Fruit fly (Drosophila melanogaster) whole organism, embryonic: ENCODE results near the gene PH4alphaNE2.

Experiments
- Atf6 ChIP-seq: fragments of 200-800 bp; sonication (Bioruptor generic); IDR thresholded peaks from 2 replicates; pipeline ENCODE4 v1.3.6; 2022; ENCODE audit warnings: missing biosample characterization, missing genetic modification characterization
- CG1024 ChIP-seq: fragments of 200-800 bp; sonication (Bioruptor generic); IDR thresholded peaks from 2 replicates; pipeline ENCODE4 v1.3.6; 2022; ENCODE audit warnings: missing biosample characterization, missing genetic modification characterization
- CG10654 ChIP-seq: fragments of 200-800 bp; sonication (Bioruptor generic); optimal IDR thresholded peaks from 2 replicates; lab custom pipeline; 2016; ENCODE audit warnings: missing biosample characterization, missing genetic modification characterization
- CG12391 ChIP-seq: fragments of 200-800 bp; sonication (Bioruptor generic); optimal IDR thresholded peaks from 3 replicates; lab custom pipeline; 2018; ENCODE audit warnings: missing biosample characterization, mild to moderate bottlenecking, missing genetic modification characterization, moderate library complexity
- CG13424 ChIP-seq: fragments of 200-800 bp; sonication (Bioruptor generic); optimal IDR thresholded peaks from 2 replicates; lab custom pipeline; 2019; ENCODE audit warnings: missing biosample characterization, mild to moderate bottlenecking, missing genetic modification characterization, moderate library complexity
- CG1603 ChIP-seq: fragments of 200-800 bp; sonication (Bioruptor generic); optimal IDR thresholded peaks from 2 replicates; lab custom pipeline; 2019; ENCODE audit warnings: missing biosample characterization, mild to moderate bottlenecking, missing genetic modification characterization, moderate library complexity
- CG18011 ChIP-seq: fragments of 200-800 bp; sonication (Bioruptor generic); optimal IDR thresholded peaks from 2 replicates; lab custom pipeline; 2017; ENCODE audit warnings: missing biosample characterization, missing genetic modification characterization, mild to moderate bottlenecking, moderate library complexity, missing genotype
- CG18262 ChIP-seq: fragments of 200-800 bp; optimal IDR thresholded peaks from 3 replicates; lab custom pipeline; 2019; ENCODE audit warnings: missing biosample characterization, mild to moderate bottlenecking, missing genetic modification characterization, moderate library complexity
- CG2875 ChIP-seq: fragments of 200-800 bp; sonication (Bioruptor generic); optimal IDR thresholded peaks from 2 replicates; lab custom pipeline; 2017; ENCODE audit warnings: missing biosample characterization, mild to moderate bottlenecking, missing genetic modification characterization, missing genetic modification reagents
- CG2889 ChIP-seq: fragments of 200-800 bp; sonication (Bioruptor generic); IDR thresholded peaks from 3 replicates; pipeline ENCODE4 v1.3.6; 2022; ENCODE audit warnings: missing biosample characterization, missing genetic modification characterization
- CG3065 ChIP-seq: fragments of 200-800 bp; sonication (Bioruptor generic); optimal IDR thresholded peaks from 2 replicates; lab custom pipeline; 2016; ENCODE audit warnings: missing biosample characterization, missing genetic modification characterization
- CG6175 ChIP-seq: fragments of 200-800 bp; sonication (Bioruptor generic); IDR thresholded peaks from 3 replicates; pipeline ENCODE4 v1.3.6; 2022; ENCODE audit warnings: missing biosample characterization, missing genetic modification characterization
- CG7271 ChIP-seq: fragments of 200-800 bp; sonication (Bioruptor generic); optimal IDR thresholded peaks from 2 replicates; lab custom pipeline; 2018; ENCODE audit warnings: missing biosample characterization, mild to moderate bottlenecking, missing genetic modification characterization, moderate library complexity
- CG7357 ChIP-seq: fragments of 200-800 bp; sonication (Bioruptor generic); IDR thresholded peaks from 3 replicates; pipeline ENCODE4 v1.3.6; 2022; ENCODE audit warnings: missing biosample characterization, missing genetic modification characterization
- CG7839 ChIP-seq: fragments of 200-800 bp; sonication (Bioruptor generic); optimal IDR thresholded peaks from 3 replicates; lab custom pipeline; 2018; ENCODE audit warnings: missing biosample characterization, mild to moderate bottlenecking, missing genetic modification characterization, moderate library complexity
- D19A ChIP-seq: fragments of 200-800 bp; optimal IDR thresholded peaks from 3 replicates; lab custom pipeline; 2019; ENCODE audit warnings: missing biosample characterization, mild to moderate bottlenecking, missing genetic modification characterization, moderate library complexity
- D19B ChIP-seq: fragments of 200-800 bp; sonication (Bioruptor generic); optimal IDR thresholded peaks from 2 replicates; lab custom pipeline; 2017; ENCODE audit warnings: missing biosample characterization, mild to moderate bottlenecking, missing genetic modification characterization
- Deaf1 ChIP-seq: fragments of 200-800 bp; optimal IDR thresholded peaks from 3 replicates; lab custom pipeline; 2019; ENCODE audit warnings: missing biosample characterization, mild to moderate bottlenecking, missing genetic modification characterization, moderate library complexity
- E2f1 ChIP-seq: fragments of 200-800 bp; sonication (Bioruptor generic); IDR thresholded peaks from 2 replicates; pipeline ENCODE4 v1.3.6; 2022; ENCODE audit warnings: missing biosample characterization, missing genetic modification characterization
- Ets65A ChIP-seq: fragments of 200-800 bp; sonication (Bioruptor generic); peaks from one replicate; lab custom pipeline; 2016; ENCODE audit warnings: missing biosample characterization, missing genetic modification characterization
- GATAe ChIP-seq: fragments of 200-800 bp; sonication (Bioruptor generic); conservative IDR thresholded peaks from 2 replicates; pipeline ENCODE4 v1.3.6; 2022; ENCODE audit warnings: missing biosample characterization, missing genetic modification characterization
- HLH4C ChIP-seq: fragments of 200-800 bp; sonication (Bioruptor generic); IDR thresholded peaks from 3 replicates; pipeline ENCODE4 v1.3.6; 2022; ENCODE audit warnings: missing biosample characterization, missing genetic modification characterization; ENCODE audit not compliant: partially characterized antibody
- HLHmδ ChIP-seq: fragments of 200-800 bp; sonication (Bioruptor generic); optimal IDR thresholded peaks from 2 replicates; lab custom pipeline; 2018; ENCODE audit warnings: missing biosample characterization, mild to moderate bottlenecking, missing genetic modification characterization, moderate library complexity
- Hr51 ChIP-seq, 2 experiments: fragments of 200-800 bp; sonication (Bioruptor generic); optimal IDR thresholded peaks; 2 replicates in 1 of 2; 3 replicates in 1 of 2; lab custom pipeline; 2016 to 2018; ENCODE audit warnings: missing biosample characterization in 2 of 2, missing genetic modification characterization in 2 of 2, mild to moderate bottlenecking in 1 of 2, moderate library complexity in 1 of 2
- Lim3 ChIP-seq: fragments of 200-800 bp; sonication (Bioruptor generic); IDR thresholded peaks from 2 replicates; pipeline ENCODE4 v1.3.6; 2022; ENCODE audit warnings: missing biosample characterization, missing genetic modification characterization
- MTF-1 ChIP-seq: fragments of 200-800 bp; sonication (Bioruptor generic); optimal IDR thresholded peaks from 2 replicates; lab custom pipeline; 2018; ENCODE audit warnings: missing biosample characterization, mild to moderate bottlenecking, missing genetic modification characterization, borderline replicate concordance
- Meics ChIP-seq: fragments of 200-800 bp; sonication (Bioruptor generic); optimal IDR thresholded peaks from 2 replicates; lab custom pipeline; 2017; ENCODE audit warnings: missing biosample characterization, mild to moderate bottlenecking, missing genetic modification characterization
- Myb ChIP-seq: fragments of 200-800 bp; sonication (Bioruptor generic); optimal IDR thresholded peaks from 2 replicates; lab custom pipeline; 2016; ENCODE audit warnings: missing biosample characterization, missing genetic modification characterization
- NFAT ChIP-seq: fragments of 200-800 bp; sonication (Bioruptor generic); IDR thresholded peaks from 2 replicates; pipeline ENCODE4 v1.3.6; 2022; ENCODE audit warnings: missing biosample characterization, missing genetic modification characterization
- NK7.1 ChIP-seq: fragments of 200-800 bp; sonication (Bioruptor generic); optimal IDR thresholded peaks from 3 replicates; lab custom pipeline; 2016; ENCODE audit warnings: missing biosample characterization, missing genetic modification characterization
- NfI ChIP-seq: fragments of 200-800 bp; sonication (Bioruptor generic); optimal IDR thresholded peaks from 3 replicates; lab custom pipeline; 2018; ENCODE audit warnings: missing biosample characterization, mild to moderate bottlenecking, missing genetic modification characterization, moderate library complexity
- PHDP ChIP-seq: fragments of 200-800 bp; sonication (Bioruptor generic); optimal IDR thresholded peaks from 3 replicates; lab custom pipeline; 2018; ENCODE audit warnings: missing biosample characterization, mild to moderate bottlenecking, missing genetic modification characterization, moderate library complexity
- Ptx1 ChIP-seq: fragments of 200-800 bp; sonication (Bioruptor generic); IDR thresholded peaks from 2 replicates; pipeline ENCODE4 v1.3.6; 2022; ENCODE audit warnings: missing biosample characterization, missing genetic modification characterization
- Side ChIP-seq: fragments of 200-800 bp; sonication (Bioruptor generic); optimal IDR thresholded peaks from 2 replicates; lab custom pipeline; 2016; ENCODE audit warnings: missing biosample characterization, missing genetic modification characterization
- Sox102F ChIP-seq: fragments of 200-800 bp; sonication (Bioruptor generic); optimal IDR thresholded peaks from 2 replicates; lab custom pipeline; 2018; ENCODE audit warnings: missing biosample characterization, mild to moderate bottlenecking, missing genetic modification characterization, moderate library complexity
- Ssrp ChIP-seq: fragments of 200-800 bp; sonication (Bioruptor generic); optimal IDR thresholded peaks from 2 replicates; lab custom pipeline; 2018; ENCODE audit warnings: missing biosample characterization, mild to moderate bottlenecking, missing genetic modification characterization, moderate library complexity
- ac ChIP-seq: fragments of 200-800 bp; sonication (Bioruptor generic); optimal IDR thresholded peaks from 3 replicates; lab custom pipeline; 2017; ENCODE audit warnings: missing biosample characterization, mild to moderate bottlenecking, missing genetic modification characterization
- bcd ChIP-seq: fragments of 200-800 bp; sonication (Bioruptor generic); optimal IDR thresholded peaks from 2 replicates; lab custom pipeline; 2017; ENCODE audit warnings: missing biosample characterization, mild to moderate bottlenecking, missing genetic modification characterization
- croc ChIP-seq: fragments of 200-800 bp; sonication (Bioruptor generic); conservative IDR thresholded peaks from 3 replicates; pipeline ENCODE4 v1.3.6; 2022; ENCODE audit warnings: missing biosample characterization, missing genetic modification characterization
- dmrt11E ChIP-seq: fragments of 200-800 bp; sonication (Bioruptor generic); optimal IDR thresholded peaks from 3 replicates; lab custom pipeline; 2018; ENCODE audit warnings: missing biosample characterization, mild to moderate bottlenecking, missing genetic modification characterization, moderate library complexity
- fd64A ChIP-seq: fragments of 200-800 bp; sonication (Bioruptor generic); optimal IDR thresholded peaks from 3 replicates; lab custom pipeline; 2018; ENCODE audit warnings: missing biosample characterization, mild to moderate bottlenecking, missing genetic modification characterization
- fd96Cb ChIP-seq: fragments of 200-800 bp; sonication (Bioruptor generic); optimal IDR thresholded peaks from 2 replicates; lab custom pipeline; 2018; ENCODE audit warnings: missing biosample characterization, mild to moderate bottlenecking, missing genetic modification characterization, moderate library complexity
- gro ChIP-seq: fragments of 200-800 bp; sonication (Bioruptor generic); optimal IDR thresholded peaks from 2 replicates; lab custom pipeline; 2016; ENCODE audit warnings: missing biosample characterization, missing genetic modification characterization
- jumu ChIP-seq: fragments of 200-800 bp; sonication (Bioruptor generic); optimal IDR thresholded peaks from 3 replicates; lab custom pipeline; 2016; ENCODE audit warnings: missing biosample characterization, missing genetic modification characterization
- knrl ChIP-seq: fragments of 200-800 bp; sonication (Bioruptor generic); IDR thresholded peaks from 3 replicates; pipeline ENCODE4 v1.3.6; 2022; ENCODE audit warnings: missing biosample characterization, missing genetic modification characterization; ENCODE audit not compliant: partially characterized antibody
- mld ChIP-seq: fragments of 200-800 bp; sonication (Bioruptor generic); IDR thresholded peaks from 3 replicates; pipeline ENCODE4 v1.3.6; 2022; ENCODE audit warnings: missing biosample characterization, missing genetic modification characterization; ENCODE audit not compliant: partially characterized antibody
- pfk ChIP-seq: fragments of 200-800 bp; sonication (Bioruptor generic); optimal IDR thresholded peaks from 2 replicates; lab custom pipeline; 2018; ENCODE audit warnings: missing biosample characterization, mild to moderate bottlenecking, missing genetic modification characterization, moderate library complexity
- pnt ChIP-seq: fragments of 200-800 bp; sonication (Bioruptor generic); optimal IDR thresholded peaks from 3 replicates; lab custom pipeline; 2016; ENCODE audit warnings: missing biosample characterization, missing genetic modification characterization
- sna ChIP-seq: fragments of 200-800 bp; sonication (Bioruptor generic); IDR thresholded peaks from 2 replicates; pipeline ENCODE4 v1.3.6; 2022; ENCODE audit warnings: missing biosample characterization, missing genetic modification characterization; ENCODE audit not compliant: partially characterized antibody
- vvl ChIP-seq: fragments of 200-800 bp; sonication (Bioruptor generic); IDR thresholded peaks from 2 replicates; pipeline ENCODE4 v1.3.6; 2022; ENCODE audit warnings: missing biosample characterization, missing genetic modification characterization

The PH4alphaNE2 gene

DNA sequence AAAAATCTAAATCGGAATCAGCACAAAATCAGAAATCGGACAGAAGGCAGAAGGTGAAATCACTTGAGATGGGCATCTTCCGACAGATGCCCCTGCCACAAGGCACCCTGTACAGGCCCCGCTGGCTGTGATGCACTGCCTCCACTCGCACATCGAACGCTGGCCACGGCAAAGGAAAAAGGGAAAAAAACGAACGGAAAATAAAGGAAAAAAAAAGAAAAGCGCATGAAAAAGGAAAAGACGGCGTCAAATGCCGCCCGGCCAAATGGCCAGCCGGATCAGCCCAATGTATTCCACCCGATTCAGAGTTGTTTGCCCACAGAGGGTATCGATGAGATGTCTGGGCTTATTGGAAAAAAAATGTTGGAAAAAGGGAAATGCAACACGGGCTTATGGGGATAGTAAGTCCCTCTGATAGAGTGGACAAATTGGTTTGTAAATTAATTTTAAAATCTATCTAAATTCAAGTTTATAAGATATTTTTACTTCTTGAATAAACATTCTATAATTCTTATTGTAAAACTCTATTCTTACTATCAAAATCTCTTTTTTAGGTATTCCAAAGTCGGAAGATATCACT, 19.2 kb upstream of the PH4alphaNE2 start (continued):
- TF ChIP-seq pfk (GFP tag; lab: Kevin White, UChicago) (no peak), MTF-1 (GFP tag; lab: Kevin White, UChicago) (no peak), Ssrp (peak; percentile 30), CG6175 (no peak), Sox102F (GFP tag; lab: Kevin White, UChicago) (peak; percentile 46), CG7839 (tag; lab: Kevin White, UChicago) (peak; percentile 23), dmrt11E (tag; lab: Kevin White, UChicago) (peak; percentile 6), Deaf1 (tag; lab: Kevin White, UChicago) (no peak), Atf6 (no peak), fd96Cb (tag; lab: Kevin White, UChicago) (peak; percentile 27), fd64A (GFP tag; lab: Kevin White, UChicago) (no peak), CG18011 (GFP tag; lab: Kevin White, UChicago) (no peak), Side (GFP tag; lab: Kevin White, UChicago) (no peak), NfI (no peak), CG3065 (GFP tag; lab: Kevin White, UChicago) (no peak), Hr51 (GFP tag; optimal IDR thresholded peaks at IDR 0.05; lab: Kevin White, UChicago) (peak in 1 of 2 experiments; percentile 39), CG2875 (GFP tag; lab: Kevin White, UChicago) (no peak), ac (GFP tag; lab: Kevin White, UChicago) (no peak), D19A (tag; lab: Kevin White, UChicago) (peak; percentile 31), HLH4C (no peak), HLHmδ (no peak), bcd (peak; percentile 5), E2f1 (GFP tag; lab: Robert Waterston, UW) (no peak), jumu (GFP tag; lab: Kevin White, UChicago) (no peak), croc (GFP tag; lab: Robert Waterston, UW) (no peak; the same call in 2 of the 3 replicates), pnt (no peak), Meics (GFP tag; lab: Kevin White, UChicago) (no peak), sna (GFP tag; lab: Robert Waterston, UW) (no peak), CG7271 (tag; lab: Kevin White, UChicago) (no peak), mld (no peak), GATAe (GFP tag; lab: Robert Waterston, UW) (no peak), CG7357 (GFP tag; lab: Robert Waterston, UW) (no peak), vvl (GFP tag; lab: Robert Waterston, UW) (no peak), CG2889 (GFP tag; lab: Robert Waterston, UW) (no peak), CG1603 (tag; lab: Kevin White, UChicago) (no peak), CG12391 (no peak), NK7.1 (GFP tag; lab: Kevin White, UChicago) (no peak), D19B (peak; percentile 60), NFAT (GFP tag; lab: Robert Waterston, UW) (no peak), Ets65A (GFP tag; lab: Kevin White, UChicago) (no peak), Myb (GFP tag; lab: Kevin White, UChicago) (no peak), Ptx1 (GFP tag; lab: Robert Waterston, UW) (0 out of 2 replicates have a peak, but pooled peaks have one; percentile 28), Lim3 (no peak), CG13424 (peak; percentile 18), CG10654 (GFP tag; lab: Kevin White, UChicago) (no peak), CG18262 (peak; percentile 37), CG1024 (GFP tag; lab: Robert Waterston, UW) (no peak), knrl (no peak), gro (GFP tag; lab: Kevin White, UChicago) (no peak), PHDP (tag; lab: Kevin White, UChicago) (no peak)
